Worm (Caenorhabditis elegans) whole organism, L4 larva: ENCODE measurements around the gene ZK1058.9.

Experiments used
- F10B5.3 ChIP-seq: sonication (generic microtip); optimal IDR thresholded peaks from 2 replicates; lab custom pipeline; 2016; ENCODE audit warnings: mild to moderate bottlenecking, missing genetic modification characterization, missing compliant biosample characterization
- F26F4.8 ChIP-seq: fragments of 200-800 bp; sonication (Bioruptor generic); conservative IDR thresholded peaks from 2 replicates; pipeline ENCODE4 v1.3.6; 2022; ENCODE audit warnings: missing genetic modification characterization, missing compliant biosample characterization
- F37D6.2 ChIP-seq: sonication (generic microtip); optimal IDR thresholded peaks from 2 replicates; lab custom pipeline; 2016; ENCODE audit warnings: mild to moderate bottlenecking, missing genetic modification characterization, missing compliant biosample characterization
- T20F7.1 ChIP-seq: fragments of 200-800 bp; sonication (Bioruptor generic); optimal IDR thresholded peaks from 2 replicates; lab custom pipeline; 2018; ENCODE audit warnings: mild to moderate bottlenecking, missing genetic modification characterization, missing compliant biosample characterization
- Y48G9A.11 ChIP-seq: fragments of 200-800 bp; sonication (Bioruptor generic); IDR thresholded peaks from 2 replicates; pipeline ENCODE4 v1.3.6; 2022; ENCODE audit warnings: missing genetic modification reagents, missing genetic modification characterization, missing compliant biosample characterization
- Y75B8A.6 ChIP-seq: fragments of 200-800 bp; sonication (Bioruptor generic); IDR thresholded peaks from 2 replicates; pipeline ENCODE4 v1.3.6; 2022; ENCODE audit warnings: missing genetic modification reagents, missing genetic modification characterization, missing compliant biosample characterization
- aha-1 ChIP-seq: fragments of 150-350 bp; peaks from one replicate; lab custom pipeline; 2014; ENCODE audit warnings: missing biosample characterization, missing genetic modification characterization
- aly-2 ChIP-seq: sonication (generic microtip); optimal IDR thresholded peaks from 2 replicates; lab custom pipeline; 2018; ENCODE audit warnings: missing biosample characterization, missing genetic modification characterization
- ama-1 ChIP-seq: fragments of 150-350 bp; optimal IDR thresholded peaks from 2 replicates; lab custom pipeline; 2014; ENCODE audit warnings: inconsistent platforms, mixed read lengths
- ceh-32 ChIP-seq: sonication (generic microtip); optimal IDR thresholded peaks from 2 replicates; lab custom pipeline; 2016; ENCODE audit warnings: mild to moderate bottlenecking, missing genetic modification characterization, missing compliant biosample characterization; ENCODE audit not compliant: poor library complexity
- daf-16 ChIP-seq, 3 experiments: sonication (generic microtip); optimal IDR thresholded peaks; 2 replicates each; lab custom pipeline; 2016 to 2017; ENCODE audit warnings: missing genetic modification characterization in 3 of 3, missing genetic modification reagents in 3 of 3, mild to moderate bottlenecking in 2 of 3, missing compliant biosample characterization in 2 of 3, missing biosample characterization in 1 of 3, moderate library complexity in 1 of 3
- dmd-6 ChIP-seq: fragments of 200-800 bp; sonication (Bioruptor generic); IDR thresholded peaks from 2 replicates; pipeline ENCODE4 v1.3.6; 2022; ENCODE audit warnings: missing genetic modification reagents, missing genetic modification characterization, missing compliant biosample characterization
- dmd-8 ChIP-seq: fragments of 200-800 bp; sonication (Bioruptor generic); IDR thresholded peaks from 2 replicates; pipeline ENCODE4 v1.3.6; 2022; ENCODE audit warnings: missing genetic modification characterization, missing compliant biosample characterization
- dpl-1 ChIP-seq: fragments of 150-350 bp; optimal IDR thresholded peaks from 2 replicates; lab custom pipeline; 2014; ENCODE audit warnings: missing biosample characterization, missing genetic modification reagents, missing genetic modification characterization
- duxl-1 ChIP-seq: sonication (generic microtip); optimal IDR thresholded peaks from 2 replicates; lab custom pipeline; 2016; ENCODE audit warnings: mild to moderate bottlenecking, missing genetic modification characterization, moderate library complexity, missing compliant biosample characterization; ENCODE audit not compliant: poor library complexity
- dve-1 ChIP-seq: sonication (generic microtip); optimal IDR thresholded peaks from 2 replicates; lab custom pipeline; 2017; ENCODE audit warnings: antibody characterized with exemption, mild to moderate bottlenecking, missing genetic modification characterization, missing compliant biosample characterization; ENCODE audit not compliant: insufficient read depth
- hif-1 ChIP-seq, 2 experiments: sonication (generic microtip); optimal IDR thresholded peaks; 2 replicates each; lab custom pipeline; 2016 to 2017; ENCODE audit warnings: missing compliant biosample characterization in 2 of 2, missing genetic modification characterization in 2 of 2, missing genetic modification reagents in 2 of 2, missing genotype in 2 of 2, mild to moderate bottlenecking in 1 of 2
- hmg-1.1 ChIP-seq: fragments of 200-800 bp; sonication (Bioruptor generic); IDR thresholded peaks from 2 replicates; pipeline ENCODE4 v1.3.6; 2022; ENCODE audit warnings: missing genetic modification reagents, missing genetic modification characterization, missing compliant biosample characterization
- madf-9 ChIP-seq: fragments of 200-800 bp; sonication (Bioruptor generic); conservative IDR thresholded peaks from 2 replicates; pipeline ENCODE4 v1.3.6; 2022; ENCODE audit warnings: missing genetic modification reagents, missing genetic modification characterization, missing compliant biosample characterization
- mep-1 ChIP-seq: fragments of 150-350 bp; sonication (generic microtip); optimal IDR thresholded peaks from 3 replicates; lab custom pipeline; 2014; ENCODE audit warnings: missing biosample characterization, missing genetic modification characterization
- mxl-2 ChIP-seq: fragments of 200-800 bp; sonication (Bioruptor generic); conservative IDR thresholded peaks from 2 replicates; pipeline ENCODE4 v1.3.6; 2022; ENCODE audit warnings: missing genetic modification reagents, missing genetic modification characterization, missing compliant biosample characterization
- nhr-111 ChIP-seq: fragments of 200-800 bp; sonication (Bioruptor generic); optimal IDR thresholded peaks from 2 replicates; lab custom pipeline; 2018; ENCODE audit warnings: mild to moderate bottlenecking, missing genetic modification characterization, missing compliant biosample characterization
- nhr-237 ChIP-seq: sonication (generic microtip); optimal IDR thresholded peaks from 2 replicates; lab custom pipeline; 2017; ENCODE audit warnings: missing biosample characterization, missing genetic modification characterization
- nhr-25 ChIP-seq: sonication (generic microtip); optimal IDR thresholded peaks from 2 replicates; lab custom pipeline; 2017; ENCODE audit warnings: missing genetic modification characterization, mild to moderate bottlenecking, missing compliant biosample characterization, antibody characterized with exemption, moderate library complexity, borderline replicate concordance; ENCODE audit not compliant: insufficient read depth
- nhr-28 ChIP-seq: fragments of 150-350 bp; optimal IDR thresholded peaks from 2 replicates; lab custom pipeline; 2014; ENCODE audit warnings: missing biosample characterization, missing genetic modification characterization
- nhr-41 ChIP-seq: fragments of 200-800 bp; sonication (Bioruptor generic); IDR thresholded peaks from 2 replicates; pipeline ENCODE4 v1.3.6; 2022; ENCODE audit warnings: missing genetic modification reagents, missing genetic modification characterization, missing compliant biosample characterization
- pqm-1 ChIP-seq: sonication (generic microtip); optimal IDR thresholded peaks from 2 replicates; lab custom pipeline; 2017; ENCODE audit warnings: missing biosample characterization, missing genetic modification characterization
- sdz-12 ChIP-seq: fragments of 200-800 bp; sonication (Bioruptor generic); optimal IDR thresholded peaks from 2 replicates; lab custom pipeline; 2018; ENCODE audit warnings: mild to moderate bottlenecking, missing genetic modification characterization, missing compliant biosample characterization
- unc-62 ChIP-seq, 3 experiments: fragments of 150-350 bp in 1 of 3; sonication (generic microtip); optimal IDR thresholded peaks in 2 of 3; peaks in 1 of 3; 1 replicate in 1 of 3; 2 replicates in 2 of 3; lab custom pipeline; 2014 to 2017; ENCODE audit warnings: missing biosample characterization in 3 of 3, missing genetic modification characterization in 3 of 3, missing genetic modification reagents in 3 of 3, missing genotype in 1 of 3
- zfp-3 ChIP-seq: fragments of 200-800 bp; sonication (Bioruptor generic); conservative IDR thresholded peaks from 2 replicates; pipeline ENCODE4 v1.3.6; 2022; ENCODE audit warnings: missing genetic modification reagents, missing genetic modification characterization, missing compliant biosample characterization

ZK1058.9 gene

DNA sequence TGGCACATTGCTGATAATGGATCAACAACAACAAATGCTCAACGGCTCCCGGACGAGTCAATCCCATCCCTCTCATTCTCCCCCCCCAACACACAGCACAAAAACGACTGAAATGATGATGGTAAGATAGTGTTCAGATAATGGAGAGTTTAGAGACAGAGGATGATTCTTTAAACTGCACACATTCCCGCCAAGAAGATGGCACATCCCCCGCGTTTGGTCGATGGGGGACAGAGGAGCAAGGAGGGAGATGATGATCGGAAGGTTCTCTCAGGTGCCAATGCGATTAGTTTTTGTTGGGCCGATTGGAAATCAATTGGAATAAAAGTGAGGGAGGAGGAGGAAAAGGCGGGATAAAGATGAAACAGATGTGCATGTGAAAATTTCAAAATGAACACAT lies 1.4 kb upstream of the ZK1058.9 start (continued):
- no peak for TF ChIP-seq mep-1
- TF ChIP-seq nhr-237 (tag; lab: Kevin White, UChicago) = no peak
- no peak for TF ChIP-seq ama-1 (lab: Kevin White, UChicago)
- no peak for TF ChIP-seq madf-9 (GFP tag; lab: Robert Waterston, UW)
- peak in 1 of 2 experiments; percentile 42 for TF ChIP-seq daf-16 (GFP tag; optimal IDR thresholded peaks at IDR 0.05; lab: Kevin White, UChicago)
- TF ChIP-seq daf-16 (tag; optimal IDR thresholded peaks at IDR 0.05; lab: Kevin White, UChicago) = no peak
- TF ChIP-seq sdz-12 = no peak
- no peak for TF ChIP-seq duxl-1 (tag; lab: Kevin White, UChicago)

DNA sequence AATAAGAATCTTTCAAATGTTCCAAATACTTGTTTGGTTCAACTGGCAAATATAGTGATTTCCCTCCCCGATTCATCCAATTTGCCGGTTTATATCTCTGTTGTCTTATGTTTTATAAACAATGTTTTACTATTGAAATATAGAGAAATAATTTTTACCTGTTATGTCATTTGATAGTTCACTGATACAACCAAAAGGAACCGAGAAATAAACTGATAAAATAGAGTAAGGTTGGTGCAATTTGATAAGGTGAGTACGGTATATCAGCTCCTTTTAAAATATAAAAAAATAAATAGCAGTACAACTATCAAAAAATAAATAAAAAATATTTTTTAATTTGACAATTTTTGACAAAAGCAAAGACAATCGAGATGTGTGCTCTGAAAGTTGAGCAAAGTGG lies 785 bp upstream of the ZK1058.9 start:
- TF ChIP-seq nhr-111 (GFP tag; lab: Kevin White, UChicago) = no peak
- no peak for TF ChIP-seq hmg-1.1
- peak; percentile 54 for TF ChIP-seq pqm-1 (tag; lab: Kevin White, UChicago)

DNA sequence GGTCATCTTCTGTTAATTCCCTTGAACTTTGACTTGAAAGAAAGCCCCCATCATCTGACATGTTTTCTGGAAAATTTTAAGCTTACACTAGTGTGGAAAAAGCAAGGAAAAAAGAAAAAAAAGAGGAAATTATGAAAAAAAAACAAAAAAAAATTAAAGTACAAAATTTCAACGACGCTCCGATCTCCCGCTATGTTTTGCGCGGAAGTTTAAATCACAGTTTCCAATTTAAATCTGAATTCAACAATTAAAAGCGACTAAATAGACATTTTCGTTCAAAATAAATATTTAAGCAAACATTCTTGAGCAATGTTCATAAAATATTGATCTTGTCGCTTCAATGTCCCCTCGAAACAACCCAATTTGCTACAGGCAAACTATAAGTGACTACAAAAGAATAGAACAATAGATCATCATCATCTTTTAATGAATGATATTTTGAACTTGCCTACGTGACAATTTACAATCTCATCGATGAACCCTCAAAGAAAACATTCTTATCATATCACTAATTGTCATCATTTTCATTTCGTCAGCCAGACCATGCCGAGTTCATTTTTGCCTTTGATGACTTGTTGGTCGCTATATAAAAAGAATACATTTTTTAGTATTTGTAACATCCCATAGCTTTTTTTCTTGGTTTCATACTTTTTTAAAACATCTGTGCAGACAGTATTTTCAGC lies 4.2 kb downstream of the ZK1058.9 start, which contains the start of the genes metl-6 and nit-1:
TSS of gene metl-6 (minus strand) at position 66 of the 683 bp plus-strand sequence.
TSS of gene nit-1 (plus strand) at position 562 of the 683 bp plus-strand sequence.
- TF ChIP-seq daf-16 (GFP tag; optimal IDR thresholded peaks at IDR 0.05; lab: Kevin White, UChicago) = no peak
- TF ChIP-seq daf-16 (tag; optimal IDR thresholded peaks at IDR 0.05; lab: Kevin White, UChicago) = peak; percentile 39
- TF ChIP-seq nhr-237 (tag; lab: Kevin White, UChicago) = no peak
- TF ChIP-seq dve-1 (tag; lab: Kevin White, UChicago) = peak; percentile 13
- no peak for TF ChIP-seq Y75B8A.6
- peak; percentile 68 to 95 for TF ChIP-seq hif-1 (tag; optimal IDR thresholded peaks at IDR 0.05; lab: Kevin White, UChicago)
- TF ChIP-seq nhr-41 (GFP tag; lab: Robert Waterston, UW) = no peak
- TF ChIP-seq Y48G9A.11 = 0 out of 2 replicates have a peak, but pooled peaks have one; percentile 22
- peak; percentile 84 for TF ChIP-seq nhr-28 (tag; lab: Kevin White, UChicago)
- TF ChIP-seq T20F7.1 (GFP tag; lab: Kevin White, UChicago) = peak; percentile 82
- peak; percentile 97 for TF ChIP-seq aha-1
- TF ChIP-seq dpl-1 (GFP tag; lab: Kevin White, UChicago) = peak; percentile 74
- TF ChIP-seq dmd-6 (GFP tag; lab: Robert Waterston, UW) = peak; percentile 21; the same call in 1 of the 2 replicates

DNA sequence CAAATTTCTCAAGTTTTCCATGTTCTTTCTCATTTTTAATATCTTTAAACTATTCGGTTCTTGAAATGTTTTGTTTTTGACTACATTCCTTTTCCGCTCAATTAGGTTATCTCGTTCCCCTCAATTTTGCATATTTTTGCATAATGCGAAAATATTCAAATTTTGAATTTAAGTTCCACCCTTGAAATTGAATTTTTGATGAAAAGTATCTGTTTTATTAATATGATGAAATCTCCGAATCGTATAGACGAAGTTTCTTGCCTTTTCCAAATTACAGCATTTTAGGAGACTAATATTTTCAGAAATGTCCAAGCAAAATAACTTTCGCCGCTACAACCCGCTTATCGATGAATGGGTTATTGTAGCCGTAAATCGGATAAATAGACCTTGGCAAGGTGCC lies 7.4 kb downstream of the ZK1058.9 start, which contains the start of gene ZK1058.3:
TSS of gene ZK1058.3 (plus strand) at position 301 of the 400 bp plus-strand sequence.
- no peak for TF ChIP-seq dmd-8
- no peak for TF ChIP-seq nhr-28 (tag; lab: Kevin White, UChicago)
- TF ChIP-seq zfp-3 (GFP tag; lab: Robert Waterston, UW) = 0 out of 2 replicates have a peak, but pooled peaks have one; percentile 37
- no peak for TF ChIP-seq nhr-25 (tag; lab: Kevin White, UChicago)
- TF ChIP-seq hif-1 (tag; optimal IDR thresholded peaks at IDR 0.05; lab: Kevin White, UChicago) = no peak
- TF ChIP-seq ceh-32 (tag; lab: Kevin White, UChicago) = no peak
- peak in 1 of 2 experiments; percentile 77 for TF ChIP-seq unc-62 (GFP tag; optimal IDR thresholded peaks at IDR 0.05 in 1 of 2; lab: Kevin White, UChicago)
- no peak for TF ChIP-seq unc-62 (tag; optimal IDR thresholded peaks at IDR 0.05; lab: Kevin White, UChicago)
- no peak for TF ChIP-seq F10B5.3 (tag; lab: Kevin White, UChicago)
- TF ChIP-seq F37D6.2 (tag; lab: Kevin White, UChicago) = no peak
- no peak for TF ChIP-seq mxl-2 (GFP tag; lab: Robert Waterston, UW)
- TF ChIP-seq F26F4.8 (GFP tag; lab: Robert Waterston, UW) = no peak
- TF ChIP-seq madf-9 (GFP tag; lab: Robert Waterston, UW) = no peak
- no peak for TF ChIP-seq aly-2 (tag; lab: Kevin White, UChicago)
- no peak for TF ChIP-seq dmd-6 (GFP tag; lab: Robert Waterston, UW)
- no peak for TF ChIP-seq pqm-1 (tag; lab: Kevin White, UChicago)
